Worm (Caenorhabditis elegans) whole organism, L4 larva: ENCODE results near the gene C02C6.14.
A peak's percentile ranks its signal among the peaks of the same experiment; 100 is the strongest.

Source experiments
- D1046.2 ChIP-seq: fragments of 200-800 bp; sonication (Bioruptor generic); IDR thresholded peaks from 2 replicates; pipeline ENCODE4 v1.3.6; 2022; ENCODE audit warnings: missing genetic modification characterization, missing compliant biosample characterization
- R02D3.7 ChIP-seq: fragments of 150-350 bp; sonication (generic microtip); optimal IDR thresholded peaks from 3 replicates; lab custom pipeline; 2014; ENCODE audit warnings: missing biosample characterization, missing genetic modification characterization
- T26A8.4 ChIP-seq: fragments of 200-800 bp; sonication (Bioruptor generic); IDR thresholded peaks from 2 replicates; pipeline ENCODE4 v1.3.6; 2022; ENCODE audit warnings: missing genetic modification characterization, missing compliant biosample characterization
- ZK337.2 ChIP-seq: fragments of 200-800 bp; sonication (Bioruptor generic); IDR thresholded peaks from 2 replicates; pipeline ENCODE4 v1.3.6; 2022; ENCODE audit warnings: missing genetic modification reagents, missing genetic modification characterization, missing compliant biosample characterization
- ZK546.5 ChIP-seq, 2 experiments: sonication (generic microtip); optimal IDR thresholded peaks; 2 replicates each; lab custom pipeline; 2017; ENCODE audit warnings: missing biosample characterization in 2 of 2, missing genetic modification characterization in 2 of 2
- aha-1 ChIP-seq: fragments of 150-350 bp; peaks from one replicate; lab custom pipeline; 2014; ENCODE audit warnings: missing biosample characterization, missing genetic modification characterization
- aly-2 ChIP-seq: sonication (generic microtip); optimal IDR thresholded peaks from 2 replicates; lab custom pipeline; 2018; ENCODE audit warnings: missing biosample characterization, missing genetic modification characterization
- ceh-44 ChIP-seq: fragments of 200-800 bp; sonication (Bioruptor generic); IDR thresholded peaks from 2 replicates; pipeline ENCODE4 v1.3.6; 2022; ENCODE audit warnings: missing genetic modification reagents, missing genetic modification characterization, missing compliant biosample characterization
- ctbp-1 ChIP-seq: fragments of 200-800 bp; sonication (Bioruptor generic); IDR thresholded peaks from 2 replicates; pipeline ENCODE4 v1.3.6; 2022; ENCODE audit warnings: missing genetic modification reagents, missing genetic modification characterization, missing compliant biosample characterization
- daf-16 ChIP-seq, 3 experiments: sonication (generic microtip); optimal IDR thresholded peaks; 2 replicates each; lab custom pipeline; 2016 to 2017; ENCODE audit warnings: missing genetic modification characterization in 3 of 3, missing genetic modification reagents in 3 of 3, mild to moderate bottlenecking in 2 of 3, missing compliant biosample characterization in 2 of 3, missing biosample characterization in 1 of 3, moderate library complexity in 1 of 3
- daf-8 ChIP-seq: fragments of 200-800 bp; sonication (Bioruptor generic); IDR thresholded peaks from 2 replicates; pipeline ENCODE4 v1.3.6; 2022; ENCODE audit warnings: missing genetic modification characterization, missing compliant biosample characterization
- dmd-8 ChIP-seq: fragments of 200-800 bp; sonication (Bioruptor generic); IDR thresholded peaks from 2 replicates; pipeline ENCODE4 v1.3.6; 2022; ENCODE audit warnings: missing genetic modification characterization, missing compliant biosample characterization
- dmd-9 ChIP-seq: fragments of 200-800 bp; sonication (Bioruptor generic); IDR thresholded peaks from 2 replicates; pipeline ENCODE4 v1.3.6; 2022; ENCODE audit warnings: missing genetic modification reagents, missing genetic modification characterization, missing compliant biosample characterization
- dpl-1 ChIP-seq: fragments of 150-350 bp; optimal IDR thresholded peaks from 2 replicates; lab custom pipeline; 2014; ENCODE audit warnings: missing biosample characterization, missing genetic modification reagents, missing genetic modification characterization
- duxl-1 ChIP-seq: sonication (generic microtip); optimal IDR thresholded peaks from 2 replicates; lab custom pipeline; 2016; ENCODE audit warnings: mild to moderate bottlenecking, missing genetic modification characterization, moderate library complexity, missing compliant biosample characterization; ENCODE audit not compliant: poor library complexity
- hif-1 ChIP-seq, 2 experiments: sonication (generic microtip); optimal IDR thresholded peaks; 2 replicates each; lab custom pipeline; 2016 to 2017; ENCODE audit warnings: missing compliant biosample characterization in 2 of 2, missing genetic modification characterization in 2 of 2, missing genetic modification reagents in 2 of 2, missing genotype in 2 of 2, mild to moderate bottlenecking in 1 of 2
- hlh-11 ChIP-seq: fragments of 200-800 bp; sonication (Bioruptor generic); optimal IDR thresholded peaks from 2 replicates; lab custom pipeline; 2018; ENCODE audit warnings: mild to moderate bottlenecking, missing genetic modification characterization, missing compliant biosample characterization
- lin-29 ChIP-seq: fragments of 200-800 bp; sonication (Bioruptor generic); IDR thresholded peaks from 2 replicates; pipeline ENCODE4 v1.3.6; 2022; ENCODE audit warnings: missing genetic modification reagents, missing genetic modification characterization, missing compliant biosample characterization
- lin-39 ChIP-seq: fragments of 150-350 bp; optimal IDR thresholded peaks from 2 replicates; lab custom pipeline; 2014; ENCODE audit warnings: missing biosample characterization, missing genetic modification reagents, missing genetic modification characterization
- madf-5 ChIP-seq, 2 experiments: fragments of 200-800 bp; sonication (Bioruptor generic); IDR thresholded peaks; 2 replicates each; pipeline ENCODE4 v1.3.6; 2022; ENCODE audit warnings: missing compliant biosample characterization in 2 of 2, missing genetic modification characterization in 2 of 2
- nhr-11 ChIP-seq: fragments of 150-350 bp; optimal IDR thresholded peaks from 2 replicates; lab custom pipeline; 2014; ENCODE audit warnings: missing biosample characterization, missing genetic modification characterization
- nhr-41 ChIP-seq: fragments of 200-800 bp; sonication (Bioruptor generic); IDR thresholded peaks from 2 replicates; pipeline ENCODE4 v1.3.6; 2022; ENCODE audit warnings: missing genetic modification reagents, missing genetic modification characterization, missing compliant biosample characterization
- nhr-48 ChIP-seq: sonication (generic microtip); optimal IDR thresholded peaks from 2 replicates; lab custom pipeline; 2016; ENCODE audit warnings: mild to moderate bottlenecking, missing genetic modification characterization, missing compliant biosample characterization
- pha-4 ChIP-seq, 2 experiments: fragments of 150-350 bp in 1 of 2; fragments of 200-800 bp in 1 of 2; sonication (Bioruptor generic) in 1 of 2; IDR thresholded peaks in 1 of 2; optimal IDR thresholded peaks in 1 of 2; 2 replicates each; pipeline versions ENCODE4 v1.3.6 to Lab custom; 2014 to 2022; ENCODE audit warnings: missing genetic modification characterization in 2 of 2, missing genetic modification reagents in 2 of 2, missing biosample characterization in 1 of 2, missing compliant biosample characterization in 1 of 2
- php-3 ChIP-seq: fragments of 200-800 bp; sonication (Bioruptor generic); IDR thresholded peaks from 2 replicates; pipeline ENCODE4 v1.3.6; 2022; ENCODE audit warnings: missing genetic modification reagents, missing genetic modification characterization, missing compliant biosample characterization
- rbr-2 ChIP-seq: sonication (generic microtip); optimal IDR thresholded peaks from 2 replicates; lab custom pipeline; 2016; ENCODE audit warnings: missing genotype, missing genetic modification characterization, missing compliant biosample characterization
- set-16 ChIP-seq: fragments of 200-800 bp; sonication (Bioruptor generic); IDR thresholded peaks from 2 replicates; pipeline ENCODE4 v1.3.6; 2022; ENCODE audit warnings: missing genetic modification reagents, missing genetic modification characterization, missing compliant biosample characterization
- spr-1 ChIP-seq: sonication (generic microtip); optimal IDR thresholded peaks from 2 replicates; lab custom pipeline; 2016; ENCODE audit warnings: mild to moderate bottlenecking, missing genetic modification characterization, missing compliant biosample characterization
- tra-1 ChIP-seq: fragments of 200-800 bp; sonication (Bioruptor generic); IDR thresholded peaks from 2 replicates; pipeline ENCODE4 v1.3.6; 2022; ENCODE audit warnings: missing genetic modification reagents, missing genetic modification characterization, missing compliant biosample characterization
- unc-39 ChIP-seq: sonication (generic microtip); optimal IDR thresholded peaks from 2 replicates; lab custom pipeline; 2017; ENCODE audit warnings: missing biosample characterization, missing genetic modification characterization
- vab-7 ChIP-seq: fragments of 200-800 bp; sonication (Bioruptor generic); IDR thresholded peaks from 2 replicates; pipeline ENCODE4 v1.3.6; 2022; ENCODE audit warnings: missing genetic modification reagents, missing genetic modification characterization, missing compliant biosample characterization
- zag-1 ChIP-seq: fragments of 150-350 bp; optimal IDR thresholded peaks from 2 replicates; lab custom pipeline; 2014; ENCODE audit warnings: missing biosample characterization, missing genetic modification characterization
- ztf-11 ChIP-seq: fragments of 150-350 bp; optimal IDR thresholded peaks from 2 replicates; lab custom pipeline; 2014; ENCODE audit warnings: missing biosample characterization, missing genetic modification characterization

Gene C02C6.14

DNA sequence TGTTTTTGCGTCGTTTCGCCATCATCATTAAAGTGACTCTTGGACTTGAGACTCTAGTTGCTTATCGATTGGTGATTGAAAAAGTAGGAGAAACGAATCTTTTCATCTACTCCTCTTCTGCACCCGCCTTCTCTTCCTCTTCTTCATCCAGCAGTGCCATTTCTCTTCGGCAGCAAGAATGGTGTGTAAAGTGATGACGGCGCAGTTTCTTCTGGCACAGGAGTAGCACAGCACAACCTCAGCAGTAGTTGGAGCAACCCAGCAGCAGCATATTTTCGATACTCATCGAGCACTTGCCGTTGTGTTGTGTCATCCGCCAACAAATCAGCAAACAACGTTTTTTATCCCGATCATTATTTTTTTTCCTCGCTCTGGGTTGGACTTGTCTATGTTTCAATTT is 38.0 kb downstream of the C02C6.14 start:
- no peak for TF ChIP-seq dpl-1 (GFP tag; lab: Kevin White, UChicago)
- no peak for TF ChIP-seq ctbp-1 (GFP tag; lab: Robert Waterston, UW)
- no peak for TF ChIP-seq madf-5 (GFP tag; IDR thresholded peaks at IDR 0.05; lab: Robert Waterston, UW)
- TF ChIP-seq dmd-9 (GFP tag; lab: Robert Waterston, UW), result no peak
- TF ChIP-seq vab-7 (GFP tag; lab: Robert Waterston, UW), result no peak
- TF ChIP-seq nhr-48 (tag; lab: Kevin White, UChicago), result no peak
- no peak for TF ChIP-seq duxl-1
- TF ChIP-seq aha-1 (tag; lab: Kevin White, UChicago), result peak; percentile 77
- no peak for TF ChIP-seq php-3
- peak; percentile 19 for TF ChIP-seq nhr-11
- no peak for TF ChIP-seq lin-29 (GFP tag; lab: Robert Waterston, UW)
- no peak for TF ChIP-seq pha-4 (GFP tag; IDR thresholded peaks at IDR 0.05; lab: Robert Waterston, UW)
- no peak for TF ChIP-seq pha-4 (tag; optimal IDR thresholded peaks at IDR 0.05; lab: Kevin White, UChicago)
- no peak for TF ChIP-seq lin-39
- no peak for TF ChIP-seq nhr-41 (GFP tag; lab: Robert Waterston, UW)
- TF ChIP-seq daf-8 (GFP tag; lab: Robert Waterston, UW), result no peak
- peak in 1 of 2 experiments; percentile 60 for TF ChIP-seq daf-16 (GFP tag; optimal IDR thresholded peaks at IDR 0.05; lab: Kevin White, UChicago)
- no peak for TF ChIP-seq daf-16 (tag; optimal IDR thresholded peaks at IDR 0.05; lab: Kevin White, UChicago)
- TF ChIP-seq hif-1 (tag; optimal IDR thresholded peaks at IDR 0.05; lab: Kevin White, UChicago), result no peak
- TF ChIP-seq hlh-11 (tag; lab: Kevin White, UChicago), result peak; percentile 23

DNA sequence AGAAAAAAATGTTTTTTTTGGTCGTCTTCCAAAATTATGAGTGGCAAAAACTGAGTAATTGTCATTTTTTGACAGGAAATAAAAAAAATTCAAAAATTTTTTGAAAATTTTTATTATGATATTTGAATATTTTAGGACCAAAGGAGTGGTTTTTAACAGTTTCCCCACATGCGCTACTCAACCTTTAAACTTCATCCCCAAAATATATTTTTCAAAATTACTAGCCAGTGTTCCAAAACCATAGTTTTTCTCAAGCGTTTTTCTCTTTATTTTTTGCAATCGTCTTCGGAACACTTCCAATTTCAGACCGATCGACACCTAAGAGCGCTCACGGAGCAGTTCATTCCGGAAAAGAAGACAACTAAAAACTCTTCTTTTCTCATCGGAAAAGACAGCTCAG is 39.5 kb downstream of the C02C6.14 start, which contains the start of gene K09A9.6:
Gene K09A9.6, plus strand, starts transcription at position 301 of the 400 bp plus-strand sequence.
- no peak for TF ChIP-seq tra-1
- TF ChIP-seq daf-16 (GFP tag; optimal IDR thresholded peaks at IDR 0.05; lab: Kevin White, UChicago), result no peak
- no peak for TF ChIP-seq daf-16 (tag; optimal IDR thresholded peaks at IDR 0.05; lab: Kevin White, UChicago)
- no peak for TF ChIP-seq dmd-8

DNA sequence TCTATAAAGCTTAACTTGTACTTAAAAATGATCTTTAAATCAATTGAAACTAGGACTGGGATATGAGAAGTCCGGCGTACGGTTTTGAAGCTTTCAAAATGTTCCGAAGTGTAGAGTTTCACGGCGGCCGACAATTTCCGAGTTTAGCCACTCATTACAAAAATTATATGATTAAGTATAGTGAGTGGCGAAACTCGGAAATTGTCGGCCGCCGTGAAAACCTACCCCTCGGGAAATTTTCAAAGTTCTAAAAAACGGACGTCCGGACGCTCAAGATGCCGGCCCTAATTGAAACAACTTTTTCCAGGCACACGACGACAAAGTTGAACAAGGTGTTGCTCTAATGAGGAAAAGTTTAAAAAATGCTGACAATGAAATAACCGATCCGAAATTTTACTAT is 47.7 kb downstream of the C02C6.14 start:
- no peak for TF ChIP-seq dmd-9 (GFP tag; lab: Robert Waterston, UW)
- no peak for TF ChIP-seq aly-2
- TF ChIP-seq dmd-8, result no peak
- TF ChIP-seq ceh-44 (GFP tag; lab: Robert Waterston, UW), result no peak
- no peak for TF ChIP-seq D1046.2 (GFP tag; lab: Robert Waterston, UW)
- TF ChIP-seq zag-1 (tag; lab: Kevin White, UChicago), result no peak
- TF ChIP-seq T26A8.4, result no peak
- no peak for TF ChIP-seq rbr-2
- TF ChIP-seq ZK546.5 (tag; optimal IDR thresholded peaks at IDR 0.05; lab: Kevin White, UChicago), result no peak
- TF ChIP-seq unc-39 (tag; lab: Kevin White, UChicago), result no peak
- no peak for TF ChIP-seq R02D3.7 (tag; lab: Kevin White, UChicago)

ce11 chrX:15586192-15586591 is 48.7 kb downstream of the C02C6.14 start:
- TF ChIP-seq ztf-11 (tag; lab: Kevin White, UChicago) (no peak), spr-1 (tag; lab: Kevin White, UChicago) (no peak), set-16 (peak; percentile 42; the same call in 1 of the 2 replicates), ZK337.2 (GFP tag; lab: Robert Waterston, UW) (no peak)
